Fruit fly (Drosophila melanogaster) whole organism, embryonic: ENCODE data around the gene CG8509.
A peak's percentile ranks its signal among the peaks of the same experiment; 100 is the strongest.

Experiments used
- CG10431 ChIP-seq: fragments of 200-800 bp; sonication (Bioruptor generic); optimal IDR thresholded peaks from 3 replicates; lab custom pipeline; 2018; ENCODE audit warnings: missing biosample characterization, mild to moderate bottlenecking, missing genetic modification characterization
- CG10979 ChIP-seq: fragments of 200-800 bp; sonication (Bioruptor generic); optimal IDR thresholded peaks from 2 replicates; lab custom pipeline; 2018; ENCODE audit warnings: missing biosample characterization, mild to moderate bottlenecking, missing genetic modification characterization, moderate library complexity
- CG1233 ChIP-seq: fragments of 200-800 bp; sonication (Bioruptor generic); optimal IDR thresholded peaks from 4 replicates; lab custom pipeline; 2018; ENCODE audit warnings: missing biosample characterization, mild to moderate bottlenecking, missing genetic modification characterization
- CG13296 ChIP-seq: fragments of 200-800 bp; sonication (Bioruptor generic); optimal IDR thresholded peaks from 3 replicates; lab custom pipeline; 2018; ENCODE audit warnings: missing biosample characterization, mild to moderate bottlenecking, missing genetic modification characterization
- CG14860 ChIP-seq: fragments of 200-800 bp; sonication (Bioruptor generic); IDR thresholded peaks from 3 replicates; pipeline ENCODE4 v1.3.6; 2022; ENCODE audit warnings: missing biosample characterization, missing genetic modification characterization; ENCODE audit not compliant: partially characterized antibody
- CG15514 ChIP-seq: fragments of 200-800 bp; sonication (Bioruptor generic); optimal IDR thresholded peaks from 3 replicates; lab custom pipeline; 2017; ENCODE audit warnings: missing biosample characterization, missing genetic modification characterization, mild to moderate bottlenecking, moderate library complexity, missing genetic modification reagents
- CG1603 ChIP-seq: fragments of 200-800 bp; sonication (Bioruptor generic); optimal IDR thresholded peaks from 2 replicates; lab custom pipeline; 2019; ENCODE audit warnings: missing biosample characterization, mild to moderate bottlenecking, missing genetic modification characterization, moderate library complexity
- CG17802 ChIP-seq: fragments of 200-800 bp; sonication (Bioruptor generic); optimal IDR thresholded peaks from 2 replicates; lab custom pipeline; 2018; ENCODE audit warnings: missing biosample characterization, mild to moderate bottlenecking, missing genetic modification characterization, moderate library complexity
- CG17912 ChIP-seq: fragments of 200-800 bp; sonication (Bioruptor generic); optimal IDR thresholded peaks from 2 replicates; lab custom pipeline; 2018; ENCODE audit warnings: missing biosample characterization, mild to moderate bottlenecking, missing genetic modification characterization
- CG18262 ChIP-seq: fragments of 200-800 bp; optimal IDR thresholded peaks from 3 replicates; lab custom pipeline; 2019; ENCODE audit warnings: missing biosample characterization, mild to moderate bottlenecking, missing genetic modification characterization, moderate library complexity
- CG18476 ChIP-seq: fragments of 200-800 bp; sonication (Bioruptor generic); optimal IDR thresholded peaks from 2 replicates; lab custom pipeline; 2016; ENCODE audit warnings: missing biosample characterization, mild to moderate bottlenecking, missing genetic modification characterization
- CG30020 ChIP-seq: fragments of 200-800 bp; optimal IDR thresholded peaks from 2 replicates; lab custom pipeline; 2019; ENCODE audit warnings: missing biosample characterization, mild to moderate bottlenecking, missing genetic modification characterization, moderate library complexity
- CG30403 ChIP-seq: fragments of 200-800 bp; sonication (Bioruptor generic); optimal IDR thresholded peaks from 3 replicates; lab custom pipeline; 2016; ENCODE audit warnings: missing biosample characterization, missing genetic modification characterization
- CG3163 ChIP-seq: fragments of 200-800 bp; sonication (Bioruptor generic); optimal IDR thresholded peaks from 3 replicates; lab custom pipeline; 2016; ENCODE audit warnings: missing biosample characterization, missing genetic modification characterization
- CG4282 ChIP-seq: fragments of 200-800 bp; sonication (Bioruptor generic); optimal IDR thresholded peaks from 2 replicates; lab custom pipeline; 2016; ENCODE audit warnings: missing biosample characterization, missing genetic modification characterization
- CG43689 ChIP-seq: fragments of 200-800 bp; sonication (Bioruptor generic); IDR thresholded peaks from 2 replicates; pipeline ENCODE4 v1.3.6; 2022; ENCODE audit warnings: missing biosample characterization, missing genetic modification characterization
- CG5953 ChIP-seq: fragments of 200-800 bp; sonication (Bioruptor generic); IDR thresholded peaks from 2 replicates; pipeline ENCODE4 v1.3.6; 2022; ENCODE audit warnings: missing biosample characterization, missing genetic modification characterization
- CG6175 ChIP-seq: fragments of 200-800 bp; sonication (Bioruptor generic); IDR thresholded peaks from 3 replicates; pipeline ENCODE4 v1.3.6; 2022; ENCODE audit warnings: missing biosample characterization, missing genetic modification characterization
- CG6813 ChIP-seq: fragments of 200-800 bp; sonication (Bioruptor generic); optimal IDR thresholded peaks from 2 replicates; lab custom pipeline; 2017; ENCODE audit warnings: missing biosample characterization, missing genetic modification characterization, mild to moderate bottlenecking, moderate library complexity, missing genetic modification reagents
- CG7786 ChIP-seq: fragments of 200-800 bp; sonication (Bioruptor generic); optimal IDR thresholded peaks from 2 replicates; lab custom pipeline; 2016; ENCODE audit warnings: missing biosample characterization, missing genetic modification characterization
- CG8924 ChIP-seq: fragments of 200-800 bp; optimal IDR thresholded peaks from 3 replicates; lab custom pipeline; 2019; ENCODE audit warnings: missing biosample characterization, mild to moderate bottlenecking, missing genetic modification characterization, moderate library complexity
- Chrac-16 ChIP-seq: fragments of 200-800 bp; sonication (Bioruptor generic); optimal IDR thresholded peaks from 3 replicates; lab custom pipeline; 2016; ENCODE audit warnings: missing biosample characterization, missing genetic modification characterization
- Dip2 ChIP-seq: fragments of 200-800 bp; sonication (Bioruptor generic); IDR thresholded peaks from 2 replicates; pipeline ENCODE4 v1.3.6; 2022; ENCODE audit warnings: missing biosample characterization, missing genetic modification characterization
- E2f2 ChIP-seq: fragments of 200-800 bp; sonication (Bioruptor generic); IDR thresholded peaks from 2 replicates; pipeline ENCODE4 v1.3.6; 2022; ENCODE audit warnings: missing biosample characterization, missing genetic modification characterization
- Fer3 ChIP-seq: fragments of 200-800 bp; sonication (Bioruptor generic); optimal IDR thresholded peaks from 2 replicates; lab custom pipeline; 2018; ENCODE audit warnings: missing biosample characterization, mild to moderate bottlenecking, missing genetic modification characterization, moderate library complexity
- HLH3B ChIP-seq: fragments of 200-800 bp; sonication (Bioruptor generic); IDR thresholded peaks from 2 replicates; pipeline ENCODE4 v1.3.6; 2022; ENCODE audit warnings: missing biosample characterization, missing genetic modification characterization
- Hr51 ChIP-seq, 2 experiments: fragments of 200-800 bp; sonication (Bioruptor generic); optimal IDR thresholded peaks; 2 replicates in 1 of 2; 3 replicates in 1 of 2; lab custom pipeline; 2016 to 2018; ENCODE audit warnings: missing biosample characterization in 2 of 2, missing genetic modification characterization in 2 of 2, mild to moderate bottlenecking in 1 of 2, moderate library complexity in 1 of 2
- Myb ChIP-seq: fragments of 200-800 bp; sonication (Bioruptor generic); optimal IDR thresholded peaks from 2 replicates; lab custom pipeline; 2016; ENCODE audit warnings: missing biosample characterization, missing genetic modification characterization
- NC2β ChIP-seq: fragments of 200-800 bp; sonication (Bioruptor generic); optimal IDR thresholded peaks from 2 replicates; lab custom pipeline; 2016; ENCODE audit warnings: missing biosample characterization, missing genetic modification characterization
- Ssrp ChIP-seq: fragments of 200-800 bp; sonication (Bioruptor generic); optimal IDR thresholded peaks from 2 replicates; lab custom pipeline; 2018; ENCODE audit warnings: missing biosample characterization, mild to moderate bottlenecking, missing genetic modification characterization, moderate library complexity
- abd-A ChIP-seq: fragments of 200-800 bp; sonication (Bioruptor generic); optimal IDR thresholded peaks from 3 replicates; lab custom pipeline; 2019; ENCODE audit warnings: missing biosample characterization, mild to moderate bottlenecking, missing genetic modification characterization, moderate library complexity
- bbx ChIP-seq: fragments of 200-800 bp; sonication (Bioruptor generic); IDR thresholded peaks from 2 replicates; pipeline ENCODE4 v1.3.6; 2022; ENCODE audit warnings: missing biosample characterization, missing genetic modification characterization; ENCODE audit not compliant: partially characterized antibody
- cwo ChIP-seq: fragments of 200-800 bp; sonication (Bioruptor generic); optimal IDR thresholded peaks from 3 replicates; lab custom pipeline; 2017; ENCODE audit warnings: missing biosample characterization, missing genetic modification characterization, mild to moderate bottlenecking, moderate library complexity, missing genetic modification reagents
- dimm ChIP-seq: fragments of 200-800 bp; sonication (Bioruptor generic); IDR thresholded peaks from 2 replicates; pipeline ENCODE4 v1.3.6; 2022; ENCODE audit warnings: missing biosample characterization, missing genetic modification characterization
- dmrt11E ChIP-seq: fragments of 200-800 bp; sonication (Bioruptor generic); optimal IDR thresholded peaks from 3 replicates; lab custom pipeline; 2018; ENCODE audit warnings: missing biosample characterization, mild to moderate bottlenecking, missing genetic modification characterization, moderate library complexity
- dysf ChIP-seq: fragments of 200-800 bp; sonication (Bioruptor generic); IDR thresholded peaks from 3 replicates; pipeline ENCODE4 v1.3.6; 2022; ENCODE audit warnings: missing biosample characterization, missing genetic modification characterization
- esg ChIP-seq: fragments of 200-800 bp; sonication (Bioruptor generic); conservative IDR thresholded peaks from 2 replicates; pipeline ENCODE4 v1.3.6; 2022; ENCODE audit warnings: missing biosample characterization, missing genetic modification characterization
- eve ChIP-seq, 2 experiments: fragments of >200 bp; optimal IDR thresholded peaks; 2 replicates each; lab custom pipeline; 2017; ENCODE audit warnings: missing biosample characterization in 2 of 2, missing genetic modification characterization in 2 of 2
- eyg ChIP-seq: fragments of 200-800 bp; sonication (Bioruptor generic); optimal IDR thresholded peaks from 3 replicates; lab custom pipeline; 2016; ENCODE audit warnings: missing biosample characterization, missing genetic modification characterization
- fd96Cb ChIP-seq: fragments of 200-800 bp; sonication (Bioruptor generic); optimal IDR thresholded peaks from 2 replicates; lab custom pipeline; 2018; ENCODE audit warnings: missing biosample characterization, mild to moderate bottlenecking, missing genetic modification characterization, moderate library complexity
- lilli ChIP-seq: fragments of 200-800 bp; sonication (Bioruptor generic); optimal IDR thresholded peaks from 3 replicates; lab custom pipeline; 2016; ENCODE audit warnings: missing biosample characterization, missing genetic modification characterization
- pb ChIP-seq: fragments of 200-800 bp; sonication (Bioruptor generic); optimal IDR thresholded peaks from 3 replicates; lab custom pipeline; 2016; ENCODE audit warnings: missing biosample characterization, missing genetic modification characterization
- peb ChIP-seq: fragments of 200-800 bp; sonication (Bioruptor generic); IDR thresholded peaks from 2 replicates; pipeline ENCODE4 v1.3.6; 2022; ENCODE audit warnings: missing biosample characterization, missing genetic modification characterization
- schlank ChIP-seq: fragments of 200-800 bp; sonication (Bioruptor generic); optimal IDR thresholded peaks from 2 replicates; lab custom pipeline; 2018; ENCODE audit warnings: missing biosample characterization, mild to moderate bottlenecking, missing genetic modification characterization
- sd ChIP-seq: fragments of 200-800 bp; sonication (Bioruptor generic); optimal IDR thresholded peaks from 3 replicates; lab custom pipeline; 2018; ENCODE audit warnings: missing biosample characterization, mild to moderate bottlenecking, missing genetic modification characterization, moderate library complexity
- shn ChIP-seq: fragments of 200-800 bp; sonication (Bioruptor generic); optimal IDR thresholded peaks from 3 replicates; lab custom pipeline; 2016; ENCODE audit warnings: missing biosample characterization, missing genetic modification characterization
- slp2 ChIP-seq: fragments of 200-800 bp; sonication (Bioruptor generic); optimal IDR thresholded peaks from 2 replicates; lab custom pipeline; 2016; ENCODE audit warnings: missing biosample characterization, missing genetic modification characterization
- so ChIP-seq: fragments of 200-800 bp; sonication (Bioruptor generic); IDR thresholded peaks from 3 replicates; pipeline ENCODE4 v1.3.6; 2022; ENCODE audit warnings: missing biosample characterization, missing genetic modification characterization
- tgo ChIP-seq: fragments of 200-800 bp; sonication (Bioruptor generic); IDR thresholded peaks from 3 replicates; pipeline ENCODE4 v1.3.6; 2022; ENCODE audit warnings: missing biosample characterization, missing genetic modification characterization
- tup ChIP-seq: fragments of 200-800 bp; sonication (Bioruptor generic); optimal IDR thresholded peaks from 2 replicates; lab custom pipeline; 2016; ENCODE audit warnings: missing biosample characterization, mild to moderate bottlenecking, missing genetic modification characterization, moderate library complexity
- vvl ChIP-seq: fragments of 200-800 bp; sonication (Bioruptor generic); IDR thresholded peaks from 2 replicates; pipeline ENCODE4 v1.3.6; 2022; ENCODE audit warnings: missing biosample characterization, missing genetic modification characterization

Gene CG8509

dm6 chrX:15844139-15844538, 34.8 kb downstream of the CG8509 start, which contains the start of the genes ArgRS and CG8578 (continued):
- TF ChIP-seq CG10979 (peak; percentile 21), so (GFP tag; lab: Robert Waterston, UW) (no peak), CG18476 (no peak), Hr51 (GFP tag; optimal IDR thresholded peaks at IDR 0.05; lab: Kevin White, UChicago) (peak in 1 of 2 experiments; percentile 18), pb (GFP tag; lab: Kevin White, UChicago) (peak; percentile 54), CG1603 (tag; lab: Kevin White, UChicago) (peak; percentile 53), E2f2 (GFP tag; lab: Robert Waterston, UW) (peak; percentile 38; the same call in 1 of the 2 replicates), CG30403 (GFP tag; lab: Kevin White, UChicago) (peak; percentile 46), CG17802 (tag; lab: Kevin White, UChicago) (peak; percentile 78), slp2 (GFP tag; lab: Kevin White, UChicago) (peak; percentile 88), CG5953 (GFP tag; lab: Robert Waterston, UW) (no peak), bbx (GFP tag; lab: Robert Waterston, UW) (peak; percentile 65), CG43689 (GFP tag; lab: Robert Waterston, UW) (no peak), CG7786 (GFP tag; lab: Kevin White, UChicago) (peak; percentile 43), CG14860 (GFP tag; lab: Robert Waterston, UW) (peak; percentile 90), CG17912 (GFP tag; lab: Kevin White, UChicago) (no peak), esg (GFP tag; lab: Robert Waterston, UW) (no peak), schlank (tag; lab: Kevin White, UChicago) (peak; percentile 26), fd96Cb (peak; percentile 12), peb (peak; percentile 41; the same call in 1 of the 2 replicates), HLH3B (GFP tag; lab: Robert Waterston, UW) (no peak), CG10431 (GFP tag; lab: Kevin White, UChicago) (no peak), shn (GFP tag; lab: Kevin White, UChicago) (peak; percentile 45), CG30020 (tag; lab: Kevin White, UChicago) (peak; percentile 96), CG1233 (peak; percentile 71), tgo (peak; percentile 75; the same call in 2 of the 3 replicates), Chrac-16 (GFP tag; lab: Kevin White, UChicago) (peak; percentile 27), cwo (GFP tag; lab: Kevin White, UChicago) (no peak), vvl (GFP tag; lab: Robert Waterston, UW) (peak; percentile 75; the same call in 1 of the 2 replicates), CG15514 (GFP tag; lab: Kevin White, UChicago) (no peak), dimm (GFP tag; lab: Robert Waterston, UW) (no peak), CG4282 (GFP tag; lab: Kevin White, UChicago) (no peak), CG3163 (GFP tag; lab: Kevin White, UChicago) (peak; percentile 40), sd (tag; lab: Kevin White, UChicago) (no peak), CG6175 (GFP tag; lab: Robert Waterston, UW) (no peak), abd-A (no peak), tup (GFP tag; lab: Kevin White, UChicago) (no peak), NC2β (GFP tag; lab: Kevin White, UChicago) (peak; percentile 30), Myb (GFP tag; lab: Kevin White, UChicago) (peak; percentile 42), eve (GFP tag; optimal IDR thresholded peaks at IDR 0.05; lab: Kevin White, UChicago) (no peak), dmrt11E (tag; lab: Kevin White, UChicago) (peak; percentile 12), Ssrp (tag; lab: Kevin White, UChicago) (no peak), Fer3 (tag; lab: Kevin White, UChicago) (peak; percentile 15), eyg (GFP tag; lab: Kevin White, UChicago) (no peak), CG6813 (GFP tag; lab: Kevin White, UChicago) (no peak), dysf (GFP tag; lab: Robert Waterston, UW) (peak; percentile 84; the same call in 1 of the 3 replicates), CG18262 (tag; lab: Kevin White, UChicago) (peak; percentile 73), CG8924 (tag; lab: Kevin White, UChicago) (peak; percentile 60), Dip2 (GFP tag; lab: Robert Waterston, UW) (no peak), CG13296 (GFP tag; lab: Kevin White, UChicago) (no peak), lilli (peak; percentile 87)
